Fruit fly (Drosophila melanogaster): ENCODE results near the gene CG13252.

Gene CG13252

DNA sequence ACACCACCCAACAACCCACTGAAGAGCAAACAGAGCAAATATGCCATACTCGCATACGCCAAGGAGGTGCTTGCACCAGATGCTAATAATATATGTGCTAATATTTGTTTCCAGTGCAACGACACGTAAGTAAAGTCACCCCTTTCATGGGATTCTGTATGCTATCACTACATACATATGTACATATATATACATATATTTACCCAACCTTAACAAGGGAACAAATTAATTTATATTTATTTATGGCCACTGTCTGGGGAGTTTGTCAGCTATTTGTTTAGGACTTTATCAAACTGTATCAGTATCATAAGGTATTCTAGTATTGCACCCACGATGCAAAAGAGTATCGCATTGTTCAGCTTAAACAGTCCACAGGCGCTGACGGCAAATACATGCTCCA, 7.0 kb downstream of the CG13252 start:
- TF ChIP-seq CG32121 (GFP tag; IDR thresholded peaks at IDR 0.05) (no peak), CG34367 (tag; optimal IDR thresholded peaks at IDR 0.05) (no peak), D1 (tag; optimal IDR thresholded peaks at IDR 0.05) (no peak), CG4496 (GFP tag; IDR thresholded peaks at IDR 0.05) (0 out of 3 replicates have a peak, but pooled peaks have one; percentile 37), Pif1B (GFP tag; optimal IDR thresholded peaks at IDR 0.05) (no peak), rn (GFP tag; IDR thresholded peaks at IDR 0.05) (no peak), CG8301 (tag; optimal IDR thresholded peaks at IDR 0.05) (no peak), Pif1A (GFP tag; optimal IDR thresholded peaks at IDR 0.05) (no peak), CG8159 (tag; optimal IDR thresholded peaks at IDR 0.05) (peak; percentile 17), CG14655 (GFP tag; optimal IDR thresholded peaks at IDR 0.05) (no peak), Ets98B (GFP tag; IDR thresholded peaks at IDR 0.05) (no peak), gl (tag; optimal IDR thresholded peaks at IDR 0.05) (peak; percentile 13), EcR (GFP tag; optimal IDR thresholded peaks at IDR 0.05) (peak; percentile 47), Snoo (tag; optimal IDR thresholded peaks at IDR 0.05) (no peak), fd96Ca (GFP tag; IDR thresholded peaks at IDR 0.05) (no peak), CG13204 (GFP tag; optimal IDR thresholded peaks at IDR 0.05) (no peak), CG15710 (tag; optimal IDR thresholded peaks at IDR 0.05) (no peak), CG9948 (tag; optimal IDR thresholded peaks at IDR 0.05) (no peak), CG10348 (GFP tag; IDR thresholded peaks at IDR 0.05) (no peak), CG12605 (GFP tag; IDR thresholded peaks at IDR 0.05) (no peak), CG17806 (tag; optimal IDR thresholded peaks at IDR 0.05) (no peak)

- TF ChIP-seq CG12605 (GFP tag; IDR thresholded peaks at IDR 0.05) (no peak), rn (GFP tag; IDR thresholded peaks at IDR 0.05) (no peak), CG10348 (GFP tag; IDR thresholded peaks at IDR 0.05) (no peak), D1 (tag; optimal IDR thresholded peaks at IDR 0.05) (no peak), CG32121 (GFP tag; IDR thresholded peaks at IDR 0.05) (no peak), Pif1A (GFP tag; optimal IDR thresholded peaks at IDR 0.05) (peak; percentile 26), Snoo (tag; optimal IDR thresholded peaks at IDR 0.05) (no peak), Ets98B (GFP tag; IDR thresholded peaks at IDR 0.05) (no peak), CG15710 (tag; optimal IDR thresholded peaks at IDR 0.05) (peak; percentile 51), CG34367 (tag; optimal IDR thresholded peaks at IDR 0.05) (peak; percentile 1), CG8159 (tag; optimal IDR thresholded peaks at IDR 0.05) (peak; percentile 61), gl (tag; optimal IDR thresholded peaks at IDR 0.05) (no peak), CG14655 (GFP tag; optimal IDR thresholded peaks at IDR 0.05) (peak; percentile 29), Pif1B (GFP tag; optimal IDR thresholded peaks at IDR 0.05) (peak; percentile 38), CG9948 (tag; optimal IDR thresholded peaks at IDR 0.05) (peak; percentile 51), CG8301 (tag; optimal IDR thresholded peaks at IDR 0.05) (no peak), CG17806 (tag; optimal IDR thresholded peaks at IDR 0.05) (peak; percentile 49)
Measured at dm6 chr3L:20739414-20739813, 9.0 kb downstream of the CG13252 start, which contains the start of gene Gr77a. TSS of gene Gr77a (minus strand) at chr3L:20739430.

DNA sequence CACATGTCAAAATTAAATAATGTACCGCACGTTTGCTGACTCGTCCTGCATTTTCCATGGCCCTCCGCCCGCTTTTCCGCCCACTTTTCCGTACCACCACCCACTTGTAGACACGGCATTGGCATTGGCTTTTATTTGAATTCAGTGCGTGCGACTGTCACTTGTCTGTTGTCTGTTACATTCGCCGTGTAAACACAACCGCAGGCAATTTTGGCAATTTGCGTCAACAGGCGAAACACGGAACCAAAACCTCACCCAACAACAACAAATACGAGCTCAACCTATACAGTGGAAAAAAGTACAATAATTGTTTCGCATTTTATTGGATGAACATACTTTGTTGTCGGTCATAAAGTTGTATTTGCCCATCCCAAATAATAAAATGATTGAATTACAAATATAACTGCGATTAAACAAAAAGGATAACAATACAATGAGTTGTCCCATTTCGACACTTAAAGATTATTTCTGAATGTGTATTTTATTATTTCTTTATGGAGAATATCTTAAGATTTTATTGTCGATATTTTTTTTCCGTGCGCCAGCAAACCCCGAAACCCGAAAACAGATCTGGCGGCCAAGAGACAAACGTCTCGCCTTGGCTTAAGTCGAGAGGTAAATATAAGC, 17.0 kb downstream of the CG13252 start:
- TF ChIP-seq CG10348 (GFP tag; IDR thresholded peaks at IDR 0.05) = no peak
- TF ChIP-seq CG14655 (GFP tag; optimal IDR thresholded peaks at IDR 0.05) = peak; percentile 5
- TF ChIP-seq Snoo (tag; optimal IDR thresholded peaks at IDR 0.05) = peak; percentile 4

dm6 chr3L:20748577-20748976, 18.2 kb downstream of the CG13252 start:
- no peak for TF ChIP-seq EcR (GFP tag; optimal IDR thresholded peaks at IDR 0.05)
- no peak for TF ChIP-seq CG12605 (GFP tag; IDR thresholded peaks at IDR 0.05)
- no peak for TF ChIP-seq CG14655 (GFP tag; optimal IDR thresholded peaks at IDR 0.05)
- no peak for TF ChIP-seq gl (tag; optimal IDR thresholded peaks at IDR 0.05)
- TF ChIP-seq CG15710 (tag; optimal IDR thresholded peaks at IDR 0.05) = no peak

- no peak for TF ChIP-seq CG4496 (GFP tag; IDR thresholded peaks at IDR 0.05)
- no peak for TF ChIP-seq CG32121 (GFP tag; IDR thresholded peaks at IDR 0.05)
- TF ChIP-seq CG8301 (tag; optimal IDR thresholded peaks at IDR 0.05) = no peak
- TF ChIP-seq D1 (tag; optimal IDR thresholded peaks at IDR 0.05) = no peak
- TF ChIP-seq CG12605 (GFP tag; IDR thresholded peaks at IDR 0.05) = no peak
- no peak for TF ChIP-seq CG17806 (tag; optimal IDR thresholded peaks at IDR 0.05)
- no peak for TF ChIP-seq CG13204 (GFP tag; optimal IDR thresholded peaks at IDR 0.05)
- no peak for TF ChIP-seq CG15710 (tag; optimal IDR thresholded peaks at IDR 0.05)
- TF ChIP-seq Ets98B (GFP tag; IDR thresholded peaks at IDR 0.05) = no peak
- TF ChIP-seq Pif1A (GFP tag; optimal IDR thresholded peaks at IDR 0.05) = no peak
- TF ChIP-seq Pif1B (GFP tag; optimal IDR thresholded peaks at IDR 0.05) = no peak
- no peak for TF ChIP-seq rn (GFP tag; IDR thresholded peaks at IDR 0.05)
- TF ChIP-seq gl (tag; optimal IDR thresholded peaks at IDR 0.05) = no peak
- TF ChIP-seq CG14655 (GFP tag; optimal IDR thresholded peaks at IDR 0.05) = no peak
- no peak for TF ChIP-seq Snoo (tag; optimal IDR thresholded peaks at IDR 0.05)
- no peak for TF ChIP-seq CG34367 (tag; optimal IDR thresholded peaks at IDR 0.05)
Measured at dm6 chr3L:20750391-20750790, 20.0 kb downstream of the CG13252 start.

- TF ChIP-seq fd96Ca (GFP tag; IDR thresholded peaks at IDR 0.05) (no peak), gl (tag; optimal IDR thresholded peaks at IDR 0.05) (no peak)
Measured at dm6 chr3L:20752964-20753363, 22.6 kb downstream of the CG13252 start.

DNA sequence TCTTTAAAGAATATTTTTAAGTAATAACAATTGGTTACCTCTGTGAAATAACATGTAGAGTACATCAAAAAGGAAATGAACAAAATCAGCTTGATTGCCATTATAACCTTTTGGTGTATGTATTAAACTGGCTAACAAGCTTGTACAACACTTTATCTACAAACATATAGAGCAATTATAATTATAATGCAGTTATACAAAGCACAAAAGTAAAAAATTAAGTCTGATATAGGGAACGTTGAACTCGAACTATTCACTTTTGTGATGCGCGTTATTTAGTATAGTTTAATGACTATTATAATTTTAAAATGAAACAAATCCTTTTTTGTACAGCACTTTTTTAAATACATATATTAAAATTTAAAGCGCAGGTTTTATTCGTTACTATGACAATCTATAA, 25.2 kb downstream of the CG13252 start, which contains the start of gene CG33912:
TSS of gene CG33912 (minus strand) at position 101 of the 400 bp plus-strand sequence.
- no peak for TF ChIP-seq D1 (tag; optimal IDR thresholded peaks at IDR 0.05)
- no peak for TF ChIP-seq gl (tag; optimal IDR thresholded peaks at IDR 0.05)
- TF ChIP-seq Ets98B (GFP tag; IDR thresholded peaks at IDR 0.05) = no peak
- no peak for TF ChIP-seq rn (GFP tag; IDR thresholded peaks at IDR 0.05)
- no peak for TF ChIP-seq CG13204 (GFP tag; optimal IDR thresholded peaks at IDR 0.05)
- TF ChIP-seq CG8159 (tag; optimal IDR thresholded peaks at IDR 0.05) = no peak
- TF ChIP-seq CG10348 (GFP tag; IDR thresholded peaks at IDR 0.05) = no peak
- no peak for TF ChIP-seq Snoo (tag; optimal IDR thresholded peaks at IDR 0.05)
- TF ChIP-seq EcR (GFP tag; optimal IDR thresholded peaks at IDR 0.05) = no peak
- TF ChIP-seq Pif1A (GFP tag; optimal IDR thresholded peaks at IDR 0.05) = no peak
- TF ChIP-seq CG8301 (tag; optimal IDR thresholded peaks at IDR 0.05) = no peak
- TF ChIP-seq CG4496 (GFP tag; IDR thresholded peaks at IDR 0.05) = no peak

All from whole organism, pupa.